Worm (Caenorhabditis elegans) whole organism, mixed stage, embryonic: Measurements from ENCODE around the gene Y77E11A.7.

Experiments used
- M03D4.4 ChIP-seq: sonication (generic microtip); optimal IDR thresholded peaks from 2 replicates; lab custom pipeline; 2017; ENCODE audit warnings: mild to moderate bottlenecking, missing genetic modification characterization, missing compliant biosample characterization
- bed-3 ChIP-seq: fragments of 200-800 bp; sonication (Bioruptor generic); optimal IDR thresholded peaks from 3 replicates; lab custom pipeline; 2018; ENCODE audit warnings: mild to moderate bottlenecking, missing genetic modification characterization, moderate library complexity, missing compliant biosample characterization
- ceh-39 ChIP-seq: fragments of 150-350 bp; optimal IDR thresholded peaks from 2 replicates; lab custom pipeline; 2014; ENCODE audit warnings: missing biosample characterization, missing genetic modification characterization
- ceh-43 ChIP-seq: fragments of 200-800 bp; sonication (Bioruptor generic); optimal IDR thresholded peaks from 2 replicates; lab custom pipeline; 2018; ENCODE audit warnings: mild to moderate bottlenecking, missing genetic modification characterization, moderate library complexity, missing compliant biosample characterization
- ceh-83 ChIP-seq: fragments of 200-800 bp; sonication (Bioruptor generic); optimal IDR thresholded peaks from 2 replicates; lab custom pipeline; 2018; ENCODE audit warnings: mild to moderate bottlenecking, missing genetic modification characterization, missing compliant biosample characterization
- ces-1 ChIP-seq: fragments of 150-350 bp; optimal IDR thresholded peaks from 2 replicates; lab custom pipeline; 2014; ENCODE audit warnings: missing biosample characterization, missing genetic modification reagents, missing genetic modification characterization
- cnd-1 ChIP-seq: fragments of 200-800 bp; sonication (Bioruptor generic); optimal IDR thresholded peaks from 2 replicates; lab custom pipeline; 2018; ENCODE audit warnings: mild to moderate bottlenecking, missing genetic modification characterization, missing compliant biosample characterization
- drap-1 ChIP-seq: fragments of 200-800 bp; sonication (Bioruptor generic); optimal IDR thresholded peaks from 3 replicates; lab custom pipeline; 2018; ENCODE audit warnings: mild to moderate bottlenecking, missing genetic modification characterization, missing compliant biosample characterization
- elt-1 ChIP-seq: sonication (generic microtip); optimal IDR thresholded peaks from 2 replicates; lab custom pipeline; 2017; ENCODE audit warnings: missing genetic modification characterization, mild to moderate bottlenecking, missing compliant biosample characterization, antibody characterized with exemption, moderate library complexity, borderline replicate concordance; ENCODE audit not compliant: insufficient read depth
- elt-3 ChIP-seq: fragments of 150-350 bp; optimal IDR thresholded peaks from 2 replicates; lab custom pipeline; 2014; ENCODE audit warnings: missing biosample characterization, missing genetic modification characterization
- ham-2 ChIP-seq: fragments of 200-800 bp; sonication (Bioruptor generic); optimal IDR thresholded peaks from 2 replicates; lab custom pipeline; 2018; ENCODE audit warnings: mild to moderate bottlenecking, missing genetic modification characterization, missing compliant biosample characterization
- lin-13 ChIP-seq: fragments of 150-350 bp; optimal IDR thresholded peaks from 2 replicates; lab custom pipeline; 2014; ENCODE audit warnings: missing biosample characterization, missing genetic modification characterization
- lin-32 ChIP-seq: fragments of 200-800 bp; sonication (Bioruptor generic); optimal IDR thresholded peaks from 2 replicates; lab custom pipeline; 2018; ENCODE audit warnings: mild to moderate bottlenecking, missing genetic modification characterization, missing compliant biosample characterization
- lsy-2 ChIP-seq: fragments of 150-350 bp; optimal IDR thresholded peaks from 2 replicates; lab custom pipeline; 2014; ENCODE audit warnings: missing biosample characterization, missing genetic modification characterization
- mep-1 ChIP-seq: fragments of 150-350 bp; optimal IDR thresholded peaks from 2 replicates; lab custom pipeline; 2017; ENCODE audit warnings: missing biosample characterization, missing genetic modification reagents, missing genetic modification characterization, inconsistent platforms
- mls-2 ChIP-seq: sonication (generic microtip); optimal IDR thresholded peaks from 2 replicates; lab custom pipeline; 2016; ENCODE audit warnings: mild to moderate bottlenecking, missing genetic modification characterization, moderate library complexity, missing compliant biosample characterization
- nhr-12 ChIP-seq: fragments of 150-350 bp; optimal IDR thresholded peaks from 2 replicates; lab custom pipeline; 2014; ENCODE audit warnings: missing biosample characterization, missing genetic modification characterization
- nhr-2 ChIP-seq: fragments of 150-350 bp; optimal IDR thresholded peaks from 2 replicates; lab custom pipeline; 2014; ENCODE audit warnings: missing biosample characterization, missing genetic modification characterization
- nhr-28 ChIP-seq: fragments of 150-350 bp; optimal IDR thresholded peaks from 2 replicates; lab custom pipeline; 2014; ENCODE audit warnings: missing biosample characterization, missing genetic modification characterization
- nhr-76 ChIP-seq: sonication (generic microtip); optimal IDR thresholded peaks from 2 replicates; lab custom pipeline; 2017; ENCODE audit warnings: missing biosample characterization, missing genetic modification characterization
- pha-4 ChIP-seq: fragments of 150-350 bp; optimal IDR thresholded peaks from 2 replicates; lab custom pipeline; 2018; ENCODE audit warnings: missing biosample characterization, missing genetic modification reagents, missing genetic modification characterization
- snpc-4 ChIP-seq: fragments of 150-350 bp; optimal IDR thresholded peaks from 2 replicates; lab custom pipeline; 2014; ENCODE audit warnings: missing biosample characterization, missing genetic modification characterization
- unc-120 ChIP-seq: sonication (generic microtip); optimal IDR thresholded peaks from 2 replicates; lab custom pipeline; 2017; ENCODE audit warnings: missing genetic modification characterization, missing compliant biosample characterization; ENCODE audit not compliant: poor library complexity, severe bottlenecking
- unc-39 ChIP-seq: fragments of 150-350 bp; optimal IDR thresholded peaks from 2 replicates; lab custom pipeline; 2014; ENCODE audit warnings: missing biosample characterization, missing genetic modification characterization
- unc-62 ChIP-seq: fragments of 150-350 bp; optimal IDR thresholded peaks from 2 replicates; lab custom pipeline; 2014; ENCODE audit warnings: missing biosample characterization, missing genetic modification reagents, missing genetic modification characterization
- zip-8 ChIP-seq: fragments of 150-350 bp; optimal IDR thresholded peaks from 2 replicates; lab custom pipeline; 2014; ENCODE audit warnings: missing biosample characterization, missing genetic modification characterization
- ztf-11 ChIP-seq: fragments of 150-350 bp; optimal IDR thresholded peaks from 2 replicates; lab custom pipeline; 2014; ENCODE audit warnings: missing biosample characterization, missing genetic modification characterization

Gene Y77E11A.7

ce11 chrIV:1403960-1404359, 15.7 kb downstream of the Y77E11A.7 start:
- no peak for TF ChIP-seq zip-8 (tag; lab: Kevin White, UChicago)

ce11 chrIV:1400016-1400415, 19.6 kb downstream of the Y77E11A.7 start:
- no peak for TF ChIP-seq ham-2
- TF ChIP-seq, all 35 proteins: peak for 0

- TF ChIP-seq ceh-39 (tag; lab: Kevin White, UChicago) = no peak
- no peak for TF ChIP-seq ham-2
- TF ChIP-seq drap-1 (GFP tag; lab: Kevin White, UChicago) = no peak
- no peak for TF ChIP-seq snpc-4 (tag; lab: Kevin White, UChicago)
- TF ChIP-seq pha-4 (tag; lab: Kevin White, UChicago) = no peak
These were observed 21.8 kb downstream of the Y77E11A.7 start for ce11 chrIV:1397895-1398294.

- TF ChIP-seq unc-39 (tag; lab: Kevin White, UChicago) = no peak
- no peak for TF ChIP-seq ceh-39 (tag; lab: Kevin White, UChicago)
- no peak for TF ChIP-seq elt-1 (tag; lab: Kevin White, UChicago)
- TF ChIP-seq M03D4.4 (tag; lab: Kevin White, UChicago) = no peak
- no peak for TF ChIP-seq lin-32 (GFP tag; lab: Kevin White, UChicago)
- TF ChIP-seq ceh-43 (GFP tag; lab: Kevin White, UChicago) = no peak
- TF ChIP-seq unc-62 (GFP tag; lab: Kevin White, UChicago) = no peak
- TF ChIP-seq ztf-11 (tag; lab: Kevin White, UChicago) = no peak
- TF ChIP-seq ham-2 = no peak
These were observed 25.6 kb downstream of the Y77E11A.7 start for ce11 chrIV:1394077-1394476.

ce11 chrIV:1391446-1391845, 28.2 kb downstream of the Y77E11A.7 start:
- TF ChIP-seq M03D4.4 (tag; lab: Kevin White, UChicago) = no peak
- TF ChIP-seq drap-1 (GFP tag; lab: Kevin White, UChicago) = no peak
- TF ChIP-seq unc-62 (GFP tag; lab: Kevin White, UChicago) = no peak
- no peak for TF ChIP-seq elt-3 (tag; lab: Kevin White, UChicago)
- TF ChIP-seq nhr-2 (tag; lab: Kevin White, UChicago) = no peak
- no peak for TF ChIP-seq elt-1 (tag; lab: Kevin White, UChicago)
- no peak for TF ChIP-seq zip-8 (tag; lab: Kevin White, UChicago)
- no peak for TF ChIP-seq ham-2

ce11 chrIV:1390102-1390501, 29.5 kb downstream of the Y77E11A.7 start:
- TF ChIP-seq ztf-11 (tag; lab: Kevin White, UChicago) = no peak
- no peak for TF ChIP-seq nhr-76 (tag; lab: Kevin White, UChicago)
- TF ChIP-seq mls-2 (tag; lab: Kevin White, UChicago) = no peak
- no peak for TF ChIP-seq M03D4.4 (tag; lab: Kevin White, UChicago)
- TF ChIP-seq unc-120 (tag; lab: Kevin White, UChicago) = no peak
- TF ChIP-seq lin-13 = no peak
- no peak for TF ChIP-seq elt-1 (tag; lab: Kevin White, UChicago)
- TF ChIP-seq ceh-83 (GFP tag; lab: Kevin White, UChicago) = no peak
- TF ChIP-seq bed-3 (GFP tag; lab: Kevin White, UChicago) = no peak
- no peak for TF ChIP-seq elt-3 (tag; lab: Kevin White, UChicago)
- no peak for TF ChIP-seq lsy-2 (tag; lab: Kevin White, UChicago)
- TF ChIP-seq drap-1 (GFP tag; lab: Kevin White, UChicago) = no peak
- TF ChIP-seq mep-1 (tag; lab: Kevin White, UChicago) = no peak
- TF ChIP-seq lin-32 (GFP tag; lab: Kevin White, UChicago) = no peak
- no peak for TF ChIP-seq nhr-12
- no peak for TF ChIP-seq ces-1 (GFP tag; lab: Kevin White, UChicago)
- TF ChIP-seq snpc-4 (tag; lab: Kevin White, UChicago) = no peak
- TF ChIP-seq ham-2 = no peak
- no peak for TF ChIP-seq cnd-1 (tag; lab: Kevin White, UChicago)
- no peak for TF ChIP-seq nhr-28 (tag; lab: Kevin White, UChicago)

ce11 chrIV:1389599-1389998, 30.1 kb downstream of the Y77E11A.7 start:
- TF ChIP-seq M03D4.4 (tag; lab: Kevin White, UChicago) = no peak
- no peak for TF ChIP-seq nhr-12
- no peak for TF ChIP-seq pha-4 (tag; lab: Kevin White, UChicago)
- TF ChIP-seq elt-1 (tag; lab: Kevin White, UChicago) = no peak
- no peak for TF ChIP-seq snpc-4 (tag; lab: Kevin White, UChicago)
- TF ChIP-seq bed-3 (GFP tag; lab: Kevin White, UChicago) = no peak
- no peak for TF ChIP-seq ham-2
